Fruit fly (Drosophila melanogaster): ENCODE results near the gene CG33511.

DNA sequence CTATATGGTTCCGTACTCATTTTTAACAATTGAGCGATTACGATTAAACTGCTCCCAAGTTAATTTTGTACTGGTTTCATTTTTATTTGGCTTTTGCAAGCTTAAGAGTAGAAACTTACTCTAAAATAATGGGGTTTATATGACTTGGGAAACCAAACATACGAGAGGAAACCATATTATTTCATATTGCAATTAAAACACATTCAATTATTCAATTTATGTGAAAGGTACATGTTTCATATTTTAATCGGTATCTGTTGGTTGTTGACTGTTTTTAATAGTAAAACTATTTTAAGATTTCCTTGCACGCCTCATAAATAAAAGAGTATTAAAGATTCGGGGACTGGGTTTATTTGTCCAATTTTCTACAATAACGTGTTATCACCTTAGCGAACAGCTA lies 2.0 kb upstream of the CG33511 start, which contains the start of gene CG33510:
- TF ChIP-seq psq (optimal IDR thresholded peaks at IDR 0.05) (no peak), insv (optimal IDR thresholded peaks at IDR 0.05) (no peak), Sin3A (optimal IDR thresholded peaks at IDR 0.05) (no peak), Myc (optimal IDR thresholded peaks at IDR 0.05) (no peak), ttk (optimal IDR thresholded peaks at IDR 0.05) (no peak)

All from Kc167 (cell line).